Worm (Caenorhabditis elegans): ENCODE data around the gene Y43F8B.20.

The Y43F8B.20 gene

ce11 chrV:19519511-19519934, 30.1 kb downstream of the Y43F8B.20 start (continued):
- 0 out of 2 replicates have a peak, but pooled peaks have one; percentile 27 for TF ChIP-seq Y56A3A.18 (GFP tag; IDR thresholded peaks at IDR 0.05)
- TF ChIP-seq nhr-120 (GFP tag; IDR thresholded peaks at IDR 0.05) = no peak
- TF ChIP-seq efl-1 (GFP tag; optimal IDR thresholded peaks at IDR 0.05) = no peak
- no peak for TF ChIP-seq lag-1 (GFP tag; IDR thresholded peaks at IDR 0.05)
- peak; percentile 55; the same call in 1 of the 2 replicates for TF ChIP-seq B0336.3 (GFP tag; IDR thresholded peaks at IDR 0.05)
- no peak for TF ChIP-seq ZK185.1 (tag; optimal IDR thresholded peaks at IDR 0.05; ENCODE audit: poor library complexity, severe bottlenecking)
- TF ChIP-seq athp-1 (tag; optimal IDR thresholded peaks at IDR 0.05) = peak; percentile 13
- no peak for TF ChIP-seq dpl-1 (GFP tag; optimal IDR thresholded peaks at IDR 0.05)
- TF ChIP-seq repo-1 (tag; optimal IDR thresholded peaks at IDR 0.05) = peak; percentile 75
- TF ChIP-seq nhr-179 (tag; optimal IDR thresholded peaks at IDR 0.05) = no peak
- TF ChIP-seq lin-35 (GFP tag; optimal IDR thresholded peaks at IDR 0.05) = peak in 1 of 3 experiments; percentile 45
- peak; percentile 69; the same call in 1 of the 2 replicates for TF ChIP-seq lin-26 (GFP tag; IDR thresholded peaks at IDR 0.05)
- peak; percentile 51; the same call in 1 of the 2 replicates for TF ChIP-seq K11D2.4 (GFP tag; IDR thresholded peaks at IDR 0.05)
- TF ChIP-seq gei-17 (GFP tag; optimal IDR thresholded peaks at IDR 0.05) = peak; percentile 39
- TF ChIP-seq T07F8.4 (tag; optimal IDR thresholded peaks at IDR 0.05) = no peak
- peak; percentile 65 for TF ChIP-seq lin-40 (tag; optimal IDR thresholded peaks at IDR 0.05)
- no peak for TF ChIP-seq F33H1.4 (GFP tag; IDR thresholded peaks at IDR 0.05)
- no peak for TF ChIP-seq tlf-1 (GFP tag; optimal IDR thresholded peaks at IDR 0.05)
- TF ChIP-seq F57A8.1 (GFP tag; optimal IDR thresholded peaks at IDR 0.05) = peak; percentile 8
- peak; percentile 5 for TF ChIP-seq dpff-1 (tag; optimal IDR thresholded peaks at IDR 0.05)
- peak; percentile 36 for TF ChIP-seq F57C9.4 (tag; optimal IDR thresholded peaks at IDR 0.05)
- TF ChIP-seq mxl-1 (tag; optimal IDR thresholded peaks at IDR 0.05) = no peak
- TF ChIP-seq ztf-26 (tag; optimal IDR thresholded peaks at IDR 0.05) = peak; percentile 88
- TF ChIP-seq aptf-3 (GFP tag; IDR thresholded peaks at IDR 0.05) = 0 out of 2 replicates have a peak, but pooled peaks have one; percentile 67
- no peak for TF ChIP-seq die-1 (tag; optimal IDR thresholded peaks at IDR 0.05)
- peak; percentile 36 for TF ChIP-seq ceh-100 (GFP tag; IDR thresholded peaks at IDR 0.05)
- peak in 1 of 2 experiments; percentile 1 for TF ChIP-seq let-607 (tag; optimal IDR thresholded peaks at IDR 0.05)
- no peak for TF ChIP-seq nfya-2 (GFP tag; IDR thresholded peaks at IDR 0.05)
- 0 out of 2 replicates have a peak, but pooled peaks have one; percentile 29 for TF ChIP-seq madf-3 (GFP tag; IDR thresholded peaks at IDR 0.05)
- no peak for TF ChIP-seq aptf-2 (GFP tag; conservative IDR thresholded peaks at IDR 0.05)
- no peak for TF ChIP-seq hlh-26 (GFP tag; conservative IDR thresholded peaks at IDR 0.05)
- no peak for TF ChIP-seq F22D6.2 (tag; optimal IDR thresholded peaks at IDR 0.05)
- TF ChIP-seq hmg-1.2 (GFP tag; IDR thresholded peaks at IDR 0.05) = peak; percentile 28; the same call in 1 of the 2 replicates
- TF ChIP-seq zim-3 (tag; optimal IDR thresholded peaks at IDR 0.05) = peak; percentile 90
- no peak for TF ChIP-seq Y53F4B.3 (GFP tag; IDR thresholded peaks at IDR 0.05)

ce11 chrV:19518468-19519168, 31.0 kb downstream of the Y43F8B.20 start:
- TF ChIP-seq nhr-80 (tag; optimal IDR thresholded peaks at IDR 0.05) (peak; percentile 28), ceh-100 (GFP tag; IDR thresholded peaks at IDR 0.05) (no peak)

Measured in whole organism, young adult.